Fruit fly (Drosophila melanogaster) whole organism, prepupa: ENCODE measurements around the gene CCKLR-17D3.

Experiments
- Blimp-1 ChIP-seq: fragments of 200-800 bp; sonication (Bioruptor generic); optimal IDR thresholded peaks from 3 replicates; lab custom pipeline; 2017; ENCODE audit warnings: missing biosample characterization, missing genetic modification characterization, mild to moderate bottlenecking, moderate library complexity, missing genetic modification reagents
- CG10631 ChIP-seq: fragments of 200-800 bp; sonication (Bioruptor generic); optimal IDR thresholded peaks from 2 replicates; lab custom pipeline; 2016; ENCODE audit warnings: missing biosample characterization, missing genetic modification characterization
- CG15336 ChIP-seq: fragments of 200-800 bp; sonication (Bioruptor generic); IDR thresholded peaks from 2 replicates; pipeline ENCODE4 v1.3.6; 2022; ENCODE audit warnings: missing biosample characterization, missing genetic modification characterization

dm6 chrX:18789353-18790210 is 15.8 kb upstream of the CCKLR-17D3 start:
- peak; percentile 64 for TF ChIP-seq CG10631
- TF ChIP-seq CG15336 (GFP tag; lab: Robert Waterston, UW) = peak; percentile 32; the same call in 1 of the 2 replicates
- no peak for TF ChIP-seq Blimp-1 (GFP tag; lab: Kevin White, UChicago)
